Worm (Caenorhabditis elegans) whole organism, dauer: ENCODE results near the gene F20D6.6.

Experiments
- unc-62 ChIP-seq: sonication (generic microtip); optimal IDR thresholded peaks from 2 replicates; lab custom pipeline; 2017; ENCODE audit warnings: missing biosample characterization, missing genetic modification reagents, missing genetic modification characterization

The F20D6.6 gene

ce11 chrV:8161699-8162098 is 2.0 kb downstream of the F20D6.6 start, which contains the start of gene F20D6.5:
F20D6.5 (plus strand) TSS chrV:8161957.
- TF ChIP-seq unc-62 (GFP tag; lab: Kevin White, UChicago): no peak

DNA sequence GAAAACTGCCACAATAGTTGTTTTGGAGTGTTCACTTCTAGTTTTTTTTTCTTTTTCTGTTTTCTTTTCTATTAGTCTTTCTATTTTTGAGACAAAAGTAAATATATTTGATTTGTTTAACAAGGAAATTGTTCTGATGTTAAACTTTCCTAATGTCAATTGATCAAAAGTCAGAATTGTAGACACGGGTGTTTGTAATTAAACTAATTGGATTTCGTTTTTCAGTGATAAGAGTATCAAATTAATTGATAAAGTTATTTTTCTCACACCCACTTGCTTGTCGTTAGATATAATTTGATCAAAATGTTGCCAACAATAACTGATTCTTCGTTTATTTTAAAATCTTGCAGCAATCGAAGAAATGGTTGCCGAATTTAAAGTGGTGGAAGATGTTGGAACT is 3.5 kb downstream of the F20D6.6 start:
- TF ChIP-seq unc-62 (GFP tag; lab: Kevin White, UChicago): no peak

ce11 chrV:8168219-8168962 is 8.7 kb downstream of the F20D6.6 start, which contains the start of gene F20D6.8:
F20D6.8 (minus strand) TSS chrV:8168269.
- no peak for TF ChIP-seq unc-62 (GFP tag; lab: Kevin White, UChicago)

- no peak for TF ChIP-seq unc-62 (GFP tag; lab: Kevin White, UChicago)
Measured at ce11 chrV:8169150-8169549, 9.4 kb downstream of the F20D6.6 start.

ce11 chrV:8170300-8170699 is 10.6 kb downstream of the F20D6.6 start:
- TF ChIP-seq unc-62 (GFP tag; lab: Kevin White, UChicago): no peak

- no peak for TF ChIP-seq unc-62 (GFP tag; lab: Kevin White, UChicago)
Measured at ce11 chrV:8171688-8172087, 12.0 kb downstream of the F20D6.6 start.

DNA sequence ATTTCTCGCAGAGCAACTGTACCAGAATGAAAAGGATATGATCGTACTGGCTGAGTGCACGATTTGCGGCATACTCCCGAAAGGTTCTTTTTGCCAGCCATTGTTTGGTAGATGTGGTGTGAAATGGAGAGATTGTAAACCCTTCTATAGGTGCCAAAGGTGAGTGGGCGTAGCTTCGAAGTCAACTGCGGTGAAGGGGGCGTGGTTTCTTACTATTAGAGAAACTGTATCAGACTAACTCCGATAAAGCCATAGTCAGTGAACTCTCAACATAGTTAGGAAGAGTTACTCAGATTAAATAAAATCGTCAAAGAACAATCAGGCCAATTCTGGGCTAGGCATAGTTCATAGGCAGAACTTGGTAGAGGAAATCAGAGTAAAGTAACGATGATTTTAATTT is 17.6 kb downstream of the F20D6.6 start, which contains the start of gene F20D6.9:
F20D6.9 (minus strand) TSS at position 101 of the 400 bp plus-strand sequence.
- no peak for TF ChIP-seq unc-62 (GFP tag; lab: Kevin White, UChicago)

DNA sequence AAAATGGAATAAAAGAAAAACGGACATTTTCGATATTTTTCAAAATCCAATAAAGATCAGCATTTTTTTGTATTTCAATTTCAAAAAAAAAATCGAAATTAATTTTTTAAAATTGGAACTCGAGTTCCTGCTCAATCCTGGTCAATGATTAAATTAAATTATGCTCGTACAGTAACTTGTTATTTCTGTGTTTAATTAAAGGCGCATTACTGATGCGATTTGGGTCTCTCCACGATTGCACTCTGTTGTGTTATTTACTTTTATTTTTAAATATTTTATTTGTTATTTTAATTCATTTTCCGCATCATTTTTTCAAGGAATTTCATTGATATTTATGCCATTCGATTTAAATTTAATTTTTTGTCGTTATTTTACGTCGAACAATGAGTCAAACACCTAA is 18.6 kb downstream of the F20D6.6 start:
- no peak for TF ChIP-seq unc-62 (GFP tag; lab: Kevin White, UChicago)

DNA sequence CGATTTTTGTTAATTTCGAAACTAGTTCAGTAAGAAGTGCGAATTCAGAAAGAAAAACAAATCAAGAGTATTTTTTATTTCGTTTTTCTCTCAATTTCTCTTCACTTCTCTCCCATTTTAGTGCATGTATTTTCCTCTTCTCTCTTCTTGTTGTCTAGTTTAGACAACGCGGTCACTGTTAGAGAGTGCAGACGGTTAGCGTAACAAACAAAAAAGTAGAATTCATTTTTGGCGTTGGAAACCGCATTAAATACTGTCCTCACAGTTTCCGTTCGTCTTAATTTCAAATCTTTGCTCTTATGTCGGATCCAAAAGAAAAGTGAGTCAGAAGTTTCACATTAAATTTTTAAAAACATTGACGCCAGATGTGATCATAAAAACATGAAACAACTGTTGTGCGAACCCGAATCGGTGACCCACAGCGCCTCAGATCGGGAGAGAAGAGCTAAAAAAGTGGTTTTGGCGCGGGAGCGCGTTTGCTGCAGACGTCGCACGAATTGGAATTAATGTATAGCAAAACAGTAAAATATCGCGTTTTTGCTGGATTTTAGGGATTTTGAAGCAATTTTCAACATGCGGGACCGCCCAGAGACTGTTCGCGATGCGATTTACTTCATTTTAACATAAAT is 19.3 kb downstream of the F20D6.6 start, which contains the start of gene srp-7:
srp-7 (plus strand) TSS at position 213 of the 629 bp plus-strand sequence.
- no peak for TF ChIP-seq unc-62 (GFP tag; lab: Kevin White, UChicago)

DNA sequence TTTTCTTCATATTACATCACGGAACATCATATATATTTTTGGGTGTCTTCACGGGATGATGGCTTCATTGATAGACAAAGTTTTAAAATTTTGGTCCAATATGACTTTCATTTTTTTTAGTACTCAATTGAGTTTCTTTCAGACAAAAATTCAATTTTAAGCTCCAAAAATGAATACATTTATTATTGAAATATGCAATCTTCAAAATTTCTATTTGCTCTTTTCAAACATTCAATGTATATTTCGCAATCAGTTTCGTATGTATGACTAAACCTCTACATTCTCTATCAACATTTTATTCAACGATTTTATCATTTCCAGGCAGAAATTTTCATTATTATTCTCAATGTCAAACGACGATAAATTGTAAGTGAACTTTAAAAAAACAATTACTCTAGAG is 23.7 kb downstream of the F20D6.6 start, which contains the start of gene srp-8:
srp-8 (plus strand) TSS at position 301 of the 400 bp plus-strand sequence.
- TF ChIP-seq unc-62 (GFP tag; lab: Kevin White, UChicago): no peak

DNA sequence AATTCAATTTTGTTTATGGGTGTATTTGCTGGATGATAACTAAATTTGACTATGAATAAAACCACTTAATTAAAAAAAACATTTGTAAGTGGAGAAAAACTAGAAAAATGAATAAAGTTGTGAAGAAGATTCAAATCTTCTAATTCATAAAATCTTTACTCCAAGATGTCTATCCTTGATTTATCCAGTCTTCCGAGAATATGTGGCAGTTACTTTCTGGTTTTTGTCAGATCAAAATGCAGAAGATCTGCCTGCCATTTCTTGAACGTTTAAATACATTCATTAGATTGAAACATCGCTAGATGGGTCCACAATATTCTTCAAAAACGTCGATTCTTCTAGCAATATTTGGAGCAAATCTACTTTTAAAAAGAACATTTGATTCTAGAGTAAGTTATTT is 26.0 kb downstream of the F20D6.6 start, which contains the start of gene F20D6.2:
F20D6.2 (plus strand) TSS at position 301 of the 400 bp plus-strand sequence.
- TF ChIP-seq unc-62 (GFP tag; lab: Kevin White, UChicago): no peak

DNA sequence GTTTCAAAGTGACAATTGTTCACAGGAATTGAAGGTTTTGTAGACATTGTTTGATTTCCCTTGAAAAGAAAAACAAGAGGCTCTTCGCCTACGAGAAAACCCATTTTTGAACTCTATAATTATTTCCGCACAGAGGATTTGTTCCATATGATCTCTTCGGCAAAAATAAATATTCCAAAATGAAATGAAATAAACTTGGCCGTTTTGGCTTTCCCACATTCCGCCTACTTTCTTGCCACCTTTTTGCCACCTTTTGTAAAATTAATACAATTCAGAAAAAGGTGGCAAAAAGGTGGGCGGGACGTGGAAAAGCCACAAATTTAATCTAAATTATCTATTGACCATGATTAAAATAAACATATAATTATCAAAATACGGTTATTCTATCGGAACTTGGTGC is 28.7 kb downstream of the F20D6.6 start, which contains the start of gene F20D6.15:
F20D6.15 (minus strand) TSS at position 47 of the 400 bp plus-strand sequence.
- TF ChIP-seq unc-62 (GFP tag; lab: Kevin White, UChicago): no peak

DNA sequence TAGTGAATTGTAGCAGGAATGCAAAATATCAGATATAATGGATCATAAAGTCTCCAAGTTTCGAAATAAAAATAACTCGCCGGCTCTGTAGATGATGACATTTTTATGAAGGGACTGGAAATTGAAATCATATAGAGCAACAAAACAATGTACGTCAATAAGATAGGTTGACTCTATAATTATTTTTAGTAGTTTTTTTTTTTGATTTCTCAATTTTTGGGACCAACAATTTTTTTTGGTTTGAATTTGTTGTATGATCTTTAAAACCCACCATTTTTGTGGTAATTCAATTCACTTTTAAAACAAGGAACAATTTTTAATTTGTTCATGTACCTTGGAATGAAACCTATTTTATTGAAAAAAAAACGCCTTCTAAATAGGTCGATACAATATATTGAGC is 30.3 kb downstream of the F20D6.6 start, which contains the start of gene F20D6.12:
F20D6.12 (minus strand) TSS at position 101 of the 400 bp plus-strand sequence.
- no peak for TF ChIP-seq unc-62 (GFP tag; lab: Kevin White, UChicago)

ce11 chrV:8190430-8190829 is 30.7 kb downstream of the F20D6.6 start, which contains the start of gene F20D6.1:
F20D6.1 (plus strand) TSS chrV:8190730.
- TF ChIP-seq unc-62 (GFP tag; lab: Kevin White, UChicago): no peak

ce11 chrV:8195889-8196418 is 36.2 kb downstream of the F20D6.6 start, which contains the start of gene F20D6.10:
F20D6.10 (minus strand) TSS chrV:8195939.
- TF ChIP-seq unc-62 (GFP tag; lab: Kevin White, UChicago): no peak

DNA sequence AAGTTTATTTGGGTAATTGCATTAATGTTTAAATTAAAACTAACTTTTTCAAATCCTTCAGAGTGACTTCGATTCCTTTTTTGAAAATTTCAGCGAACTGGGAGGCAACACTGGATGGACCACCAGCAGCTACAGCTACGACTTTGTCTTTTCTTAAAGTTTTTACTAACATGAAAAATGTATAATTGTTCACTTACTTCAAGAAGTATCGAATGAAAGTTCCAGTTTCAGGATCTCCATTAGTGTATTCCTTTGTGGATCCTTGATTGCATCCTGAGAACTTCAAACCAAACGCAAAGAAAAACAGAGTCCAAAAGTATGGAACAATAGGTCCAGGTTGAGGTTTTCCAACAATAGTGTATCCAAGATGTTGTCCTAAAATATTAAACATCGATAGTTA is 37.3 kb downstream of the F20D6.6 start:
- TF ChIP-seq unc-62 (GFP tag; lab: Kevin White, UChicago): no peak
